Worm (Caenorhabditis elegans) whole organism, L4 larva: ENCODE data around the gene nhr-173.

Source experiments
- T26A8.4 ChIP-seq: fragments of 200-800 bp; sonication (Bioruptor generic); IDR thresholded peaks from 2 replicates; pipeline ENCODE4 v1.3.6; 2022; ENCODE audit warnings: missing genetic modification characterization, missing compliant biosample characterization
- Y105C5A.15 ChIP-seq: fragments of 200-800 bp; sonication (Bioruptor generic); IDR thresholded peaks from 2 replicates; pipeline ENCODE4 v1.3.6; 2022; ENCODE audit warnings: missing genetic modification characterization, missing compliant biosample characterization
- Y48G9A.11 ChIP-seq: fragments of 200-800 bp; sonication (Bioruptor generic); IDR thresholded peaks from 2 replicates; pipeline ENCODE4 v1.3.6; 2022; ENCODE audit warnings: missing genetic modification reagents, missing genetic modification characterization, missing compliant biosample characterization
- Y75B8A.6 ChIP-seq: fragments of 200-800 bp; sonication (Bioruptor generic); IDR thresholded peaks from 2 replicates; pipeline ENCODE4 v1.3.6; 2022; ENCODE audit warnings: missing genetic modification reagents, missing genetic modification characterization, missing compliant biosample characterization
- ZK337.2 ChIP-seq: fragments of 200-800 bp; sonication (Bioruptor generic); IDR thresholded peaks from 2 replicates; pipeline ENCODE4 v1.3.6; 2022; ENCODE audit warnings: missing genetic modification reagents, missing genetic modification characterization, missing compliant biosample characterization
- ceh-20 ChIP-seq: fragments of 200-800 bp; sonication (Bioruptor generic); IDR thresholded peaks from 2 replicates; pipeline ENCODE4 v1.3.6; 2022; ENCODE audit warnings: missing genetic modification reagents, missing genetic modification characterization, missing compliant biosample characterization
- ceh-28 ChIP-seq: fragments of 150-350 bp; optimal IDR thresholded peaks from 2 replicates; lab custom pipeline; 2014; ENCODE audit warnings: missing biosample characterization, missing genetic modification reagents, missing genetic modification characterization
- ceh-44 ChIP-seq: fragments of 200-800 bp; sonication (Bioruptor generic); IDR thresholded peaks from 2 replicates; pipeline ENCODE4 v1.3.6; 2022; ENCODE audit warnings: missing genetic modification reagents, missing genetic modification characterization, missing compliant biosample characterization
- ceh-62 ChIP-seq: sonication (generic microtip); optimal IDR thresholded peaks from 2 replicates; lab custom pipeline; 2017; ENCODE audit warnings: missing biosample characterization, missing genetic modification characterization
- ces-1 ChIP-seq: fragments of 150-350 bp; sonication (generic microtip); optimal IDR thresholded peaks from 4 replicates; lab custom pipeline; 2014; ENCODE audit warnings: missing biosample characterization, missing genetic modification reagents, missing genetic modification characterization
- cey-2 ChIP-seq: sonication (generic microtip); optimal IDR thresholded peaks from 3 replicates; lab custom pipeline; 2017; ENCODE audit warnings: missing genetic modification characterization, mild to moderate bottlenecking, missing compliant biosample characterization, antibody characterized with exemption, borderline replicate concordance; ENCODE audit not compliant: insufficient read depth
- ctbp-1 ChIP-seq: fragments of 200-800 bp; sonication (Bioruptor generic); IDR thresholded peaks from 2 replicates; pipeline ENCODE4 v1.3.6; 2022; ENCODE audit warnings: missing genetic modification reagents, missing genetic modification characterization, missing compliant biosample characterization
- daf-8 ChIP-seq: fragments of 200-800 bp; sonication (Bioruptor generic); IDR thresholded peaks from 2 replicates; pipeline ENCODE4 v1.3.6; 2022; ENCODE audit warnings: missing genetic modification characterization, missing compliant biosample characterization
- fkh-10 ChIP-seq: fragments of 150-350 bp; optimal IDR thresholded peaks from 2 replicates; lab custom pipeline; 2014; ENCODE audit warnings: missing biosample characterization, missing genetic modification reagents, missing genetic modification characterization
- hlh-11 ChIP-seq: fragments of 200-800 bp; sonication (Bioruptor generic); optimal IDR thresholded peaks from 2 replicates; lab custom pipeline; 2018; ENCODE audit warnings: mild to moderate bottlenecking, missing genetic modification characterization, missing compliant biosample characterization
- hmg-1.1 ChIP-seq: fragments of 200-800 bp; sonication (Bioruptor generic); IDR thresholded peaks from 2 replicates; pipeline ENCODE4 v1.3.6; 2022; ENCODE audit warnings: missing genetic modification reagents, missing genetic modification characterization, missing compliant biosample characterization
- lin-1 ChIP-seq: fragments of 200-800 bp; sonication (Bioruptor generic); IDR thresholded peaks from 2 replicates; pipeline ENCODE4 v1.3.6; 2022; ENCODE audit warnings: missing genetic modification reagents, missing genetic modification characterization, missing compliant biosample characterization
- lin-29 ChIP-seq: fragments of 200-800 bp; sonication (Bioruptor generic); IDR thresholded peaks from 2 replicates; pipeline ENCODE4 v1.3.6; 2022; ENCODE audit warnings: missing genetic modification reagents, missing genetic modification characterization, missing compliant biosample characterization
- lir-3 ChIP-seq: sonication (generic microtip); optimal IDR thresholded peaks from 2 replicates; lab custom pipeline; 2016; ENCODE audit warnings: mild to moderate bottlenecking, missing genetic modification characterization, missing compliant biosample characterization
- lsy-2 ChIP-seq, 2 experiments: fragments of 150-350 bp in 1 of 2; sonication (generic microtip) in 1 of 2; optimal IDR thresholded peaks; 2 replicates each; lab custom pipeline; 2014 to 2017; ENCODE audit warnings: missing biosample characterization in 2 of 2, missing genetic modification characterization in 2 of 2
- mdt-29 ChIP-seq: fragments of 200-800 bp; sonication (Bioruptor generic); IDR thresholded peaks from 2 replicates; pipeline ENCODE4 v1.3.6; 2022; ENCODE audit warnings: missing genetic modification reagents, missing genetic modification characterization, missing compliant biosample characterization
- nhr-11 ChIP-seq: fragments of 150-350 bp; optimal IDR thresholded peaks from 2 replicates; lab custom pipeline; 2014; ENCODE audit warnings: missing biosample characterization, missing genetic modification characterization
- nhr-25 ChIP-seq: sonication (generic microtip); optimal IDR thresholded peaks from 2 replicates; lab custom pipeline; 2017; ENCODE audit warnings: missing genetic modification characterization, mild to moderate bottlenecking, missing compliant biosample characterization, antibody characterized with exemption, moderate library complexity, borderline replicate concordance; ENCODE audit not compliant: insufficient read depth
- nhr-28 ChIP-seq: fragments of 150-350 bp; optimal IDR thresholded peaks from 2 replicates; lab custom pipeline; 2014; ENCODE audit warnings: missing biosample characterization, missing genetic modification characterization
- nhr-41 ChIP-seq: fragments of 200-800 bp; sonication (Bioruptor generic); IDR thresholded peaks from 2 replicates; pipeline ENCODE4 v1.3.6; 2022; ENCODE audit warnings: missing genetic modification reagents, missing genetic modification characterization, missing compliant biosample characterization
- nhr-6 ChIP-seq: fragments of 150-350 bp; optimal IDR thresholded peaks from 2 replicates; lab custom pipeline; 2014; ENCODE audit warnings: missing biosample characterization, missing genetic modification characterization
- unc-62 ChIP-seq, 3 experiments: fragments of 150-350 bp in 1 of 3; sonication (generic microtip); optimal IDR thresholded peaks in 2 of 3; peaks in 1 of 3; 1 replicate in 1 of 3; 2 replicates in 2 of 3; lab custom pipeline; 2014 to 2017; ENCODE audit warnings: missing biosample characterization in 3 of 3, missing genetic modification characterization in 3 of 3, missing genetic modification reagents in 3 of 3, missing genotype in 1 of 3
- ztf-7 ChIP-seq: fragments of 150-350 bp; optimal IDR thresholded peaks from 2 replicates; lab custom pipeline; 2014; ENCODE audit warnings: missing biosample characterization, missing genetic modification characterization

Gene nhr-173

DNA sequence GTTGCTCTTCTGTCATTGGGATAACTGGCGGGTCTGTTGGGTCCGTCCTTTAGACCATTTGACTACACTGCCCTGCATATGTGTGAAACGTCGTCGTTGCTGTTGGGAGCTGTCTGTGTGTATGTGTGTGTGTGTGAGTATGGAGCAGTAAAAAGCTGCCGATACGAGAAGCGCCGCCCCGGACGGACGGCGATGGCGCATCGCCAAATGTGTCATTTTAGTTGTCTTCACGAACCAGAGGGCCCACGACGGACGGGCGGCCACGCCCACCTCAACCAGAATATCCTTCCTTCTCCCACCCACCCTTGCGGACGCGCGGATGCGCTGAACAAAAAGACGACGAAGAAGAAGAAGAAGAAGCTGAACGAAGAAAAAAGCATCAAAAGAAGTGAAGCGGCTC is 46.9 kb downstream of the nhr-173 start, which contains the start of gene acr-2:
Gene acr-2, plus strand, starts transcription at position 301 of the 400 bp plus-strand sequence.
- TF ChIP-seq T26A8.4 (GFP tag; lab: Robert Waterston, UW) (no peak), hmg-1.1 (peak; percentile 48), hlh-11 (tag; lab: Kevin White, UChicago) (no peak), ctbp-1 (GFP tag; lab: Robert Waterston, UW) (0 out of 2 replicates have a peak, but pooled peaks have one; percentile 30), ceh-44 (GFP tag; lab: Robert Waterston, UW) (peak; percentile 24; the same call in 1 of the 2 replicates)

DNA sequence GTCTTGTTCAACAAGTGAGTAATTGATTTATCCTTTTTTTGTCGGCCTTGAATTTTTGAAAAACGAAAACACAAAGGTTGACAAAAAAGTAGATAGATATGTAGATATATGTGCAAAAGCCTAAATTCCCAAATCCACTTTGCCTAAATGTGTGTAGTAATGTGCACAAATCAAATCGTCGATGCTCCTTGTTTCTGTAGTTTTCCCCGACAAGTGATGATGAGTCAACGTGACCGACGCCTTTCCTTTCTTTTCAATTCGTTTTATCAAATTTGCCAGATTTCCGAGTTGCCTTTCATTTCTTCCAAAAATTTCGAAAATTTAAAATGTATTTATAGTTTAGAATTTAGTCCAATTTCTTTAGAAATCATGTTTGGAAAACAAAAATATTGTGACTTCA is 49.8 kb downstream of the nhr-173 start:
- no peak for TF ChIP-seq lin-1 (GFP tag; lab: Robert Waterston, UW)
- TF ChIP-seq ctbp-1 (GFP tag; lab: Robert Waterston, UW), result peak; percentile 49; the same call in 1 of the 2 replicates
- TF ChIP-seq ces-1 (GFP tag; lab: Kevin White, UChicago), result peak; percentile 78
- peak; percentile 94 for TF ChIP-seq fkh-10 (GFP tag; lab: Kevin White, UChicago)
- TF ChIP-seq unc-62 (GFP tag; optimal IDR thresholded peaks at IDR 0.05 in 1 of 2; lab: Kevin White, UChicago), result peak in 1 of 2 experiments; percentile 37
- no peak for TF ChIP-seq unc-62 (tag; optimal IDR thresholded peaks at IDR 0.05; lab: Kevin White, UChicago)
- no peak for TF ChIP-seq nhr-25 (tag; lab: Kevin White, UChicago)

DNA sequence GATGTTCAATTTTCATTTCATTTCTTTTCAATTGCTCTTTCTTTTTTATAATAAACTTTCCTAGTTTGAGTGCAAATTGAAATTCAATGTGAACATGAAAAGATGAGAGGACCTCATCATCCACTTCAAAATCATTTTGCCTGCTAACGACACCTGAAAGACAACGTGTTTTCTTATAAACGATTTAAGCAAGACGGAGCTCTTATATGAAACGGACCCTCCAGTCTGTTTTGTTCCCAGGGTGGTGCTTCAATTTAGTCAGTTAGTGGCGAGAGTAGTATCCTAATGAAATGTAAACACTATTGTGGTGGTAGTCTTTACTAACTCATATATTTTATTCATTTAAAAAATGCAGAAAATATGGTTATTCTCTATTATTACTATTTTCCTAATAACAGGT is 53.9 kb downstream of the nhr-173 start, which contains the start of gene acr-3:
Gene acr-3, plus strand, starts transcription at position 301 of the 400 bp plus-strand sequence.
- no peak for TF ChIP-seq unc-62 (GFP tag; optimal IDR thresholded peaks at IDR 0.05 in 1 of 2; lab: Kevin White, UChicago)
- TF ChIP-seq unc-62 (tag; optimal IDR thresholded peaks at IDR 0.05; lab: Kevin White, UChicago), result no peak
- TF ChIP-seq ztf-7 (tag; lab: Kevin White, UChicago), result no peak
- no peak for TF ChIP-seq nhr-6
- no peak for TF ChIP-seq cey-2
- no peak for TF ChIP-seq Y105C5A.15 (GFP tag; lab: Robert Waterston, UW)
- TF ChIP-seq Y48G9A.11 (GFP tag; lab: Robert Waterston, UW), result no peak
- no peak for TF ChIP-seq ceh-20 (GFP tag; lab: Robert Waterston, UW)
- TF ChIP-seq ceh-62, result no peak
- TF ChIP-seq lsy-2 (tag; optimal IDR thresholded peaks at IDR 0.05; lab: Kevin White, UChicago), result no peak
- no peak for TF ChIP-seq lir-3
- no peak for TF ChIP-seq nhr-11 (tag; lab: Kevin White, UChicago)
- no peak for TF ChIP-seq nhr-28
- no peak for TF ChIP-seq Y75B8A.6 (GFP tag; lab: Robert Waterston, UW)
- TF ChIP-seq ZK337.2, result no peak
- no peak for TF ChIP-seq nhr-41 (GFP tag; lab: Robert Waterston, UW)
- no peak for TF ChIP-seq ceh-28
- TF ChIP-seq mdt-29 (GFP tag; lab: Robert Waterston, UW), result no peak
- no peak for TF ChIP-seq daf-8 (GFP tag; lab: Robert Waterston, UW)
- TF ChIP-seq lin-29, result no peak
